Fruit fly (Drosophila melanogaster) whole organism, embryonic: ENCODE data around the gene RpL14.

Experiments used
- Ada2b ChIP-seq: fragments of 200-800 bp; sonication (Bioruptor generic); IDR thresholded peaks from 2 replicates; pipeline ENCODE4 v1.3.6; 2022; ENCODE audit warnings: missing biosample characterization, missing genetic modification characterization
- CG11247 ChIP-seq: fragments of 200-800 bp; sonication (Bioruptor generic); IDR thresholded peaks from 2 replicates; pipeline ENCODE4 v1.3.6; 2022; ENCODE audit warnings: missing biosample characterization, missing genetic modification characterization
- CG14014 ChIP-seq: fragments of 200-800 bp; sonication (Bioruptor generic); IDR thresholded peaks from 2 replicates; pipeline ENCODE4 v1.3.6; 2022; ENCODE audit warnings: missing biosample characterization, missing genetic modification characterization
- CG1602 ChIP-seq: fragments of 200-800 bp; sonication (Bioruptor generic); optimal IDR thresholded peaks from 3 replicates; lab custom pipeline; 2016; ENCODE audit warnings: missing biosample characterization, missing genetic modification characterization
- CG17361 ChIP-seq: fragments of 200-800 bp; sonication (Bioruptor generic); IDR thresholded peaks from 3 replicates; pipeline ENCODE4 v1.3.6; 2022; ENCODE audit warnings: missing biosample characterization, missing genetic modification characterization
- CG18599 ChIP-seq: fragments of 200-800 bp; sonication (Bioruptor generic); optimal IDR thresholded peaks from 3 replicates; lab custom pipeline; 2017; ENCODE audit warnings: missing biosample characterization, missing genetic modification characterization, mild to moderate bottlenecking, moderate library complexity, missing genetic modification reagents
- CG18764 ChIP-seq: fragments of 200-800 bp; sonication (Bioruptor generic); optimal IDR thresholded peaks from 3 replicates; lab custom pipeline; 2016; ENCODE audit warnings: missing biosample characterization, missing genetic modification characterization
- CG2678 ChIP-seq: fragments of 200-800 bp; sonication (Bioruptor generic); optimal IDR thresholded peaks from 3 replicates; lab custom pipeline; 2019; ENCODE audit warnings: missing biosample characterization, mild to moderate bottlenecking, missing genetic modification characterization, moderate library complexity
- CG31365 ChIP-seq: fragments of 200-800 bp; sonication (Bioruptor generic); optimal IDR thresholded peaks from 2 replicates; lab custom pipeline; 2018; ENCODE audit warnings: missing biosample characterization, mild to moderate bottlenecking, missing genetic modification characterization
- CG34376 ChIP-seq: fragments of 200-800 bp; sonication (Bioruptor generic); optimal IDR thresholded peaks from 2 replicates; lab custom pipeline; 2018; ENCODE audit warnings: missing biosample characterization, mild to moderate bottlenecking, missing genetic modification characterization
- CG3726 ChIP-seq: fragments of 200-800 bp; sonication (Bioruptor generic); IDR thresholded peaks from 3 replicates; pipeline ENCODE4, ENCODE4 v1.3.6; 2022; ENCODE audit warnings: missing biosample characterization, missing genetic modification characterization
- CG7556 ChIP-seq: fragments of 200-800 bp; sonication (Bioruptor generic); optimal IDR thresholded peaks from 2 replicates; lab custom pipeline; 2017; ENCODE audit warnings: missing biosample characterization, mild to moderate bottlenecking, missing genetic modification characterization
- Camta ChIP-seq: fragments of 200-800 bp; sonication (Bioruptor generic); optimal IDR thresholded peaks from 2 replicates; lab custom pipeline; 2016; ENCODE audit warnings: missing biosample characterization, missing genetic modification characterization
- CrebB ChIP-seq: fragments of 200-800 bp; sonication (Bioruptor generic); optimal IDR thresholded peaks from 3 replicates; lab custom pipeline; 2018; ENCODE audit warnings: missing biosample characterization, mild to moderate bottlenecking, missing genetic modification characterization
- Dad ChIP-seq: fragments of 200-800 bp; sonication (Bioruptor generic); optimal IDR thresholded peaks from 3 replicates; lab custom pipeline; 2016; ENCODE audit warnings: missing biosample characterization, missing genetic modification characterization
- Dip2 ChIP-seq: fragments of 200-800 bp; sonication (Bioruptor generic); IDR thresholded peaks from 2 replicates; pipeline ENCODE4 v1.3.6; 2022; ENCODE audit warnings: missing biosample characterization, missing genetic modification characterization
- Drgx ChIP-seq: fragments of 200-800 bp; sonication (Bioruptor generic); IDR thresholded peaks from 2 replicates; pipeline ENCODE4 v1.3.6; 2022; ENCODE audit warnings: missing biosample characterization, missing genetic modification characterization
- Fer2 ChIP-seq: fragments of 200-800 bp; sonication (Bioruptor generic); optimal IDR thresholded peaks from 2 replicates; lab custom pipeline; 2018; ENCODE audit warnings: missing biosample characterization, mild to moderate bottlenecking, missing genetic modification characterization, moderate library complexity
- Side ChIP-seq: fragments of 200-800 bp; sonication (Bioruptor generic); optimal IDR thresholded peaks from 2 replicates; lab custom pipeline; 2016; ENCODE audit warnings: missing biosample characterization, missing genetic modification characterization
- Six4 ChIP-seq: fragments of 200-800 bp; sonication (Bioruptor generic); optimal IDR thresholded peaks from 2 replicates; lab custom pipeline; 2016; ENCODE audit warnings: missing biosample characterization, missing genetic modification characterization
- Sry-δ ChIP-seq: fragments of 200-800 bp; sonication (Bioruptor generic); optimal IDR thresholded peaks from 2 replicates; lab custom pipeline; 2016; ENCODE audit warnings: missing biosample characterization, missing genetic modification characterization
- Xbp1 ChIP-seq: fragments of 200-800 bp; sonication (Bioruptor generic); optimal IDR thresholded peaks from 3 replicates; lab custom pipeline; 2016; ENCODE audit warnings: missing biosample characterization, mild to moderate bottlenecking, missing genetic modification characterization
- danr ChIP-seq: fragments of 200-800 bp; sonication (Bioruptor generic); IDR thresholded peaks from 2 replicates; pipeline ENCODE4 v1.3.6; 2022; ENCODE audit warnings: missing biosample characterization, missing genetic modification characterization
- dm ChIP-seq: fragments of 200-800 bp; sonication (Bioruptor generic); optimal IDR thresholded peaks from 3 replicates; lab custom pipeline; 2016; ENCODE audit warnings: missing biosample characterization, missing genetic modification characterization
- esg ChIP-seq: fragments of 200-800 bp; sonication (Bioruptor generic); conservative IDR thresholded peaks from 2 replicates; pipeline ENCODE4 v1.3.6; 2022; ENCODE audit warnings: missing biosample characterization, missing genetic modification characterization
- eve ChIP-seq, 2 experiments: fragments of >200 bp; optimal IDR thresholded peaks; 2 replicates each; lab custom pipeline; 2017; ENCODE audit warnings: missing biosample characterization in 2 of 2, missing genetic modification characterization in 2 of 2
- fru ChIP-seq: fragments of >200 bp; optimal IDR thresholded peaks from 2 replicates; lab custom pipeline; 2017
- insv ChIP-seq, 2 experiments: fragments of 200-800 bp; sonication (Bioruptor generic); optimal IDR thresholded peaks; 3 replicates each; lab custom pipeline; 2016 to 2018; ENCODE audit warnings: missing biosample characterization in 2 of 2, missing genetic modification characterization in 2 of 2
- kah ChIP-seq: fragments of 200-800 bp; sonication (Bioruptor generic); optimal IDR thresholded peaks from 2 replicates; lab custom pipeline; 2018; ENCODE audit warnings: missing biosample characterization, mild to moderate bottlenecking, missing genetic modification characterization
- lov ChIP-seq, 2 experiments: fragments of 200-800 bp in 1 of 2; fragments of >200 bp in 1 of 2; sonication (Bioruptor generic) in 1 of 2; IDR thresholded peaks in 1 of 2; optimal IDR thresholded peaks in 1 of 2; 2 replicates in 1 of 2; 3 replicates in 1 of 2; pipeline versions ENCODE4 v1.3.6 to Lab custom; 2017 to 2022; ENCODE audit warnings: missing biosample characterization in 1 of 2, missing genetic modification characterization in 1 of 2
- nmo ChIP-seq: fragments of 200-800 bp; sonication (Bioruptor generic); optimal IDR thresholded peaks from 2 replicates; lab custom pipeline; 2018; ENCODE audit warnings: missing biosample characterization, mild to moderate bottlenecking, missing genetic modification characterization, moderate library complexity
- pnt ChIP-seq: fragments of 200-800 bp; sonication (Bioruptor generic); optimal IDR thresholded peaks from 3 replicates; lab custom pipeline; 2016; ENCODE audit warnings: missing biosample characterization, missing genetic modification characterization
- pum ChIP-seq: fragments of 200-800 bp; sonication (Bioruptor generic); optimal IDR thresholded peaks from 2 replicates; lab custom pipeline; 2016; ENCODE audit warnings: missing biosample characterization, missing genetic modification characterization
- schlank ChIP-seq: fragments of 200-800 bp; sonication (Bioruptor generic); optimal IDR thresholded peaks from 2 replicates; lab custom pipeline; 2018; ENCODE audit warnings: missing biosample characterization, mild to moderate bottlenecking, missing genetic modification characterization
- seq ChIP-seq: fragments of 200-800 bp; sonication (Bioruptor generic); IDR thresholded peaks from 2 replicates; pipeline ENCODE4 v1.3.6; 2022; ENCODE audit warnings: missing biosample characterization, missing genetic modification characterization
- sna ChIP-seq: fragments of 200-800 bp; sonication (Bioruptor generic); IDR thresholded peaks from 2 replicates; pipeline ENCODE4 v1.3.6; 2022; ENCODE audit warnings: missing biosample characterization, missing genetic modification characterization; ENCODE audit not compliant: partially characterized antibody
- ssp ChIP-seq: fragments of 200-800 bp; sonication (Bioruptor generic); IDR thresholded peaks from 2 replicates; pipeline ENCODE4 v1.3.6; 2022; ENCODE audit warnings: missing biosample characterization, missing genetic modification characterization
- stwl ChIP-seq: fragments of 200-800 bp; sonication (Bioruptor generic); optimal IDR thresholded peaks from 3 replicates; lab custom pipeline; 2018; ENCODE audit warnings: missing biosample characterization, mild to moderate bottlenecking, missing genetic modification characterization, moderate library complexity
- ttk ChIP-seq: fragments of 200-800 bp; sonication (Bioruptor generic); IDR thresholded peaks from 2 replicates; pipeline ENCODE4 v2.1.2; 2022; ENCODE audit warnings: missing biosample characterization, missing genetic modification characterization
- tup ChIP-seq: fragments of 200-800 bp; sonication (Bioruptor generic); optimal IDR thresholded peaks from 2 replicates; lab custom pipeline; 2016; ENCODE audit warnings: missing biosample characterization, mild to moderate bottlenecking, missing genetic modification characterization, moderate library complexity
- unpg ChIP-seq: fragments of 200-800 bp; sonication (Bioruptor generic); optimal IDR thresholded peaks from 3 replicates; lab custom pipeline; 2018; ENCODE audit warnings: missing biosample characterization, mild to moderate bottlenecking, missing genetic modification characterization, moderate library complexity
- vvl ChIP-seq: fragments of 200-800 bp; sonication (Bioruptor generic); IDR thresholded peaks from 2 replicates; pipeline ENCODE4 v1.3.6; 2022; ENCODE audit warnings: missing biosample characterization, missing genetic modification characterization
- zf30C ChIP-seq: fragments of 200-800 bp; sonication (Bioruptor generic); optimal IDR thresholded peaks from 3 replicates; lab custom pipeline; 2018; ENCODE audit warnings: missing biosample characterization, mild to moderate bottlenecking, missing genetic modification characterization

Gene RpL14

dm6 chr3L:8603880-8604692, 3.3 kb downstream of the RpL14 start, which contains the start of the genes CG5989 and CG6282 (continued):
- peak; percentile 54 for TF ChIP-seq stwl (tag; lab: Kevin White, UChicago)
- TF ChIP-seq CG18599 (GFP tag; lab: Kevin White, UChicago), result peak; percentile 25
- peak; percentile 61 for TF ChIP-seq nmo (GFP tag; lab: Kevin White, UChicago)
- peak; percentile 57 for TF ChIP-seq CG14014 (GFP tag; lab: Robert Waterston, UW)
- TF ChIP-seq fru (lab: Kevin White, UChicago), result no peak
- peak; percentile 59 for TF ChIP-seq Xbp1 (GFP tag; lab: Kevin White, UChicago)
- TF ChIP-seq esg, result peak; percentile 36
- TF ChIP-seq Sry-δ (GFP tag; lab: Kevin White, UChicago), result peak; percentile 93
- TF ChIP-seq pnt (GFP tag; lab: Kevin White, UChicago), result no peak
- peak; percentile 19; the same call in 1 of the 2 replicates for TF ChIP-seq ttk (GFP tag; lab: Robert Waterston, UW)
- TF ChIP-seq vvl (GFP tag; lab: Robert Waterston, UW), result no peak; the same call in 1 of the 2 replicates
- TF ChIP-seq dm, result peak; percentile 48
- TF ChIP-seq, all 482 proteins: peak for 182

- no peak for TF ChIP-seq unpg (GFP tag; lab: Kevin White, UChicago)
- no peak for TF ChIP-seq tup (GFP tag; lab: Kevin White, UChicago)
- TF ChIP-seq insv (GFP tag; optimal IDR thresholded peaks at IDR 0.05; lab: Kevin White, UChicago), result no peak
- peak; percentile 40; the same call in 1 of the 2 replicates for TF ChIP-seq Drgx
Observed at dm6 chr3L:8607449-8607848, 6.6 kb downstream of the RpL14 start.

- TF ChIP-seq lov (optimal IDR thresholded peaks at IDR 0.05; lab: Kevin White, UChicago) (no peak), lov (GFP tag; IDR thresholded peaks at IDR 0.05; lab: Robert Waterston, UW) (no peak), seq (GFP tag; lab: Robert Waterston, UW) (no peak), CG3726 (GFP tag; lab: Robert Waterston, UW) (no peak), CG1602 (no peak), CrebB (tag; lab: Kevin White, UChicago) (no peak), Dad (GFP tag; lab: Kevin White, UChicago) (no peak), Camta (no peak), CG31365 (tag; lab: Kevin White, UChicago) (no peak), danr (GFP tag; lab: Robert Waterston, UW) (no peak), Ada2b (no peak), nmo (GFP tag; lab: Kevin White, UChicago) (no peak), Dip2 (GFP tag; lab: Robert Waterston, UW) (no peak), sna (GFP tag; lab: Robert Waterston, UW) (no peak), Six4 (GFP tag; lab: Kevin White, UChicago) (no peak), Fer2 (no peak)
Observed at dm6 chr3L:8616935-8617334, 16.1 kb downstream of the RpL14 start, which contains the start of gene S-Lap1. Gene S-Lap1 (plus strand): TSS chr3L:8617235.

dm6 chr3L:8619588-8619987, 18.8 kb downstream of the RpL14 start, which contains the start of gene S-Lap2:
Gene S-Lap2 (plus strand): TSS chr3L:8619888.
- TF ChIP-seq CG7556 (GFP tag; lab: Kevin White, UChicago), result no peak
- TF ChIP-seq pnt (GFP tag; lab: Kevin White, UChicago), result no peak
- TF ChIP-seq schlank (tag; lab: Kevin White, UChicago), result no peak
- no peak for TF ChIP-seq Side (GFP tag; lab: Kevin White, UChicago)
- TF ChIP-seq CG2678, result no peak
- no peak for TF ChIP-seq ssp (GFP tag; lab: Robert Waterston, UW)
- TF ChIP-seq CG11247 (GFP tag; lab: Robert Waterston, UW), result no peak
- TF ChIP-seq CG18764, result no peak
- TF ChIP-seq zf30C (GFP tag; lab: Kevin White, UChicago), result no peak
- no peak for TF ChIP-seq eve (GFP tag; optimal IDR thresholded peaks at IDR 0.05; lab: Kevin White, UChicago)
- no peak for TF ChIP-seq CG34376 (GFP tag; lab: Kevin White, UChicago)
- no peak for TF ChIP-seq pum (GFP tag; lab: Kevin White, UChicago)
- TF ChIP-seq kah (GFP tag; lab: Kevin White, UChicago), result no peak
- TF ChIP-seq CG17361, result no peak
- TF ChIP-seq, all 482 proteins: peak for 0
